Fruit fly (Drosophila melanogaster) whole organism, embryonic: ENCODE results near the gene CG14958.

Source experiments
- Asciz ChIP-seq: fragments of 200-800 bp; sonication (Bioruptor generic); optimal IDR thresholded peaks from 2 replicates; lab custom pipeline; 2017; ENCODE audit warnings: missing biosample characterization, mild to moderate bottlenecking, missing genetic modification characterization, missing genetic modification reagents
- Atf-2 ChIP-seq: fragments of 200-800 bp; sonication (Bioruptor generic); optimal IDR thresholded peaks from 2 replicates; lab custom pipeline; 2016; ENCODE audit warnings: missing biosample characterization, missing genetic modification characterization
- C15 ChIP-seq: fragments of 200-800 bp; sonication (Bioruptor generic); IDR thresholded peaks from 3 replicates; pipeline ENCODE4 v1.3.6; 2022; ENCODE audit warnings: missing biosample characterization, missing genetic modification characterization
- CG1024 ChIP-seq: fragments of 200-800 bp; sonication (Bioruptor generic); IDR thresholded peaks from 2 replicates; pipeline ENCODE4 v1.3.6; 2022; ENCODE audit warnings: missing biosample characterization, missing genetic modification characterization
- CG10267 ChIP-seq: fragments of 200-800 bp; sonication (Bioruptor generic); optimal IDR thresholded peaks from 2 replicates; lab custom pipeline; 2018; ENCODE audit warnings: missing biosample characterization, mild to moderate bottlenecking, missing genetic modification characterization, moderate library complexity
- CG10366 ChIP-seq: fragments of 200-800 bp; sonication (Bioruptor generic); IDR thresholded peaks from 2 replicates; pipeline ENCODE4 v1.3.6; 2022; ENCODE audit warnings: missing biosample characterization, missing genetic modification characterization
- CG12391 ChIP-seq: fragments of 200-800 bp; sonication (Bioruptor generic); optimal IDR thresholded peaks from 3 replicates; lab custom pipeline; 2018; ENCODE audit warnings: missing biosample characterization, mild to moderate bottlenecking, missing genetic modification characterization, moderate library complexity
- CG12769 ChIP-seq: fragments of 200-800 bp; sonication (Bioruptor generic); optimal IDR thresholded peaks from 2 replicates; lab custom pipeline; 2019; ENCODE audit warnings: missing biosample characterization, mild to moderate bottlenecking, missing genetic modification characterization, moderate library complexity
- CG13296 ChIP-seq: fragments of 200-800 bp; sonication (Bioruptor generic); optimal IDR thresholded peaks from 3 replicates; lab custom pipeline; 2018; ENCODE audit warnings: missing biosample characterization, mild to moderate bottlenecking, missing genetic modification characterization
- CG15073 ChIP-seq: fragments of 200-800 bp; sonication (Bioruptor generic); optimal IDR thresholded peaks from 2 replicates; lab custom pipeline; 2016; ENCODE audit warnings: missing biosample characterization, missing genetic modification characterization
- CG1647 ChIP-seq: fragments of 200-800 bp; sonication (Bioruptor generic); optimal IDR thresholded peaks from 3 replicates; lab custom pipeline; 2016; ENCODE audit warnings: missing biosample characterization, missing genetic modification characterization
- CG17829 ChIP-seq: fragments of 200-800 bp; optimal IDR thresholded peaks from 2 replicates; lab custom pipeline; 2019; ENCODE audit warnings: missing biosample characterization, mild to moderate bottlenecking, missing genetic modification characterization, moderate library complexity
- CG18599 ChIP-seq: fragments of 200-800 bp; sonication (Bioruptor generic); optimal IDR thresholded peaks from 3 replicates; lab custom pipeline; 2017; ENCODE audit warnings: missing biosample characterization, missing genetic modification characterization, mild to moderate bottlenecking, moderate library complexity, missing genetic modification reagents
- CG2202 ChIP-seq: fragments of 200-800 bp; sonication (Bioruptor generic); optimal IDR thresholded peaks from 2 replicates; lab custom pipeline; 2018; ENCODE audit warnings: missing biosample characterization, mild to moderate bottlenecking, missing genetic modification characterization
- CG3065 ChIP-seq: fragments of 200-800 bp; sonication (Bioruptor generic); optimal IDR thresholded peaks from 2 replicates; lab custom pipeline; 2016; ENCODE audit warnings: missing biosample characterization, missing genetic modification characterization
- CG34422 ChIP-seq: fragments of 200-800 bp; sonication (Bioruptor generic); IDR thresholded peaks from 3 replicates; pipeline ENCODE4 v1.3.6; 2022; ENCODE audit warnings: missing biosample characterization, missing genetic modification characterization
- CG6813 ChIP-seq: fragments of 200-800 bp; sonication (Bioruptor generic); optimal IDR thresholded peaks from 2 replicates; lab custom pipeline; 2017; ENCODE audit warnings: missing biosample characterization, missing genetic modification characterization, mild to moderate bottlenecking, moderate library complexity, missing genetic modification reagents
- CG8388 ChIP-seq: fragments of 200-800 bp; sonication (Bioruptor generic); optimal IDR thresholded peaks from 2 replicates; lab custom pipeline; 2019; ENCODE audit warnings: missing biosample characterization, mild to moderate bottlenecking, missing genetic modification characterization, moderate library complexity
- CTCF ChIP-seq: fragments of 200-800 bp; sonication (Bioruptor generic); optimal IDR thresholded peaks from 2 replicates; lab custom pipeline; 2017; ENCODE audit warnings: missing biosample characterization, mild to moderate bottlenecking, missing genetic modification characterization, moderate library complexity
- Chrac-16 ChIP-seq: fragments of 200-800 bp; sonication (Bioruptor generic); optimal IDR thresholded peaks from 3 replicates; lab custom pipeline; 2016; ENCODE audit warnings: missing biosample characterization, missing genetic modification characterization
- D19B ChIP-seq: fragments of 200-800 bp; sonication (Bioruptor generic); optimal IDR thresholded peaks from 2 replicates; lab custom pipeline; 2017; ENCODE audit warnings: missing biosample characterization, mild to moderate bottlenecking, missing genetic modification characterization
- Gug ChIP-seq: fragments of 200-800 bp; sonication (Bioruptor generic); IDR thresholded peaks from 4 replicates; pipeline ENCODE4 v1.3.6; 2022; ENCODE audit warnings: missing biosample characterization, missing genetic modification characterization
- HLH3B ChIP-seq: fragments of 200-800 bp; sonication (Bioruptor generic); IDR thresholded peaks from 2 replicates; pipeline ENCODE4 v1.3.6; 2022; ENCODE audit warnings: missing biosample characterization, missing genetic modification characterization
- Med ChIP-seq: fragments of 200-800 bp; sonication (Bioruptor generic); peaks from one replicate; lab custom pipeline; 2016; ENCODE audit warnings: missing biosample characterization, missing genetic modification characterization, mild to moderate bottlenecking, inconsistent platforms, moderate library complexity
- NC2β ChIP-seq: fragments of 200-800 bp; sonication (Bioruptor generic); optimal IDR thresholded peaks from 2 replicates; lab custom pipeline; 2016; ENCODE audit warnings: missing biosample characterization, missing genetic modification characterization
- Oli ChIP-seq: fragments of 200-800 bp; sonication (Bioruptor generic); optimal IDR thresholded peaks from 2 replicates; lab custom pipeline; 2018; ENCODE audit warnings: missing biosample characterization, mild to moderate bottlenecking, missing genetic modification characterization, moderate library complexity
- Side ChIP-seq: fragments of 200-800 bp; sonication (Bioruptor generic); optimal IDR thresholded peaks from 2 replicates; lab custom pipeline; 2016; ENCODE audit warnings: missing biosample characterization, missing genetic modification characterization
- al ChIP-seq: fragments of 200-800 bp; sonication (Bioruptor generic); IDR thresholded peaks from 2 replicates; pipeline ENCODE4 v1.3.6; 2022; ENCODE audit warnings: missing biosample characterization, missing genetic modification characterization
- amos ChIP-seq: fragments of 200-800 bp; sonication (Bioruptor generic); IDR thresholded peaks from 2 replicates; pipeline ENCODE4 v1.3.6; 2022; ENCODE audit warnings: missing biosample characterization, missing genetic modification characterization; ENCODE audit not compliant: partially characterized antibody
- az2 ChIP-seq: fragments of 200-800 bp; sonication (Bioruptor generic); optimal IDR thresholded peaks from 3 replicates; lab custom pipeline; 2016; ENCODE audit warnings: missing biosample characterization, missing genetic modification characterization
- bbx ChIP-seq: fragments of 200-800 bp; sonication (Bioruptor generic); IDR thresholded peaks from 2 replicates; pipeline ENCODE4 v1.3.6; 2022; ENCODE audit warnings: missing biosample characterization, missing genetic modification characterization; ENCODE audit not compliant: partially characterized antibody
- bowl ChIP-seq: fragments of 200-800 bp; sonication (Bioruptor generic); IDR thresholded peaks from 2 replicates; pipeline ENCODE4 v1.3.6; 2022; ENCODE audit warnings: missing biosample characterization, missing genetic modification characterization
- br ChIP-seq: fragments of >200 bp; optimal IDR thresholded peaks from 2 replicates; lab custom pipeline; 2017
- cg ChIP-seq: fragments of 200-800 bp; sonication (Bioruptor generic); optimal IDR thresholded peaks from 3 replicates; lab custom pipeline; 2019; ENCODE audit warnings: missing biosample characterization, mild to moderate bottlenecking, missing genetic modification characterization, moderate library complexity
- crc ChIP-seq: fragments of 200-800 bp; sonication (Bioruptor generic); optimal IDR thresholded peaks from 2 replicates; lab custom pipeline; 2016; ENCODE audit warnings: missing biosample characterization, missing genetic modification characterization
- dmrt11E ChIP-seq: fragments of 200-800 bp; sonication (Bioruptor generic); optimal IDR thresholded peaks from 3 replicates; lab custom pipeline; 2018; ENCODE audit warnings: missing biosample characterization, mild to moderate bottlenecking, missing genetic modification characterization, moderate library complexity
- dmrt99B ChIP-seq: fragments of 200-800 bp; sonication (Bioruptor generic); optimal IDR thresholded peaks from 2 replicates; lab custom pipeline; 2018; ENCODE audit warnings: missing biosample characterization, mild to moderate bottlenecking, missing genetic modification characterization, moderate library complexity
- gro ChIP-seq: fragments of 200-800 bp; sonication (Bioruptor generic); optimal IDR thresholded peaks from 2 replicates; lab custom pipeline; 2016; ENCODE audit warnings: missing biosample characterization, missing genetic modification characterization
- jigr1 ChIP-seq: fragments of 200-800 bp; sonication (Bioruptor generic); IDR thresholded peaks from 3 replicates; pipeline ENCODE4 v1.3.6; 2022; ENCODE audit warnings: missing biosample characterization, missing genetic modification characterization
- lab ChIP-seq: fragments of 200-800 bp; sonication (Bioruptor generic); optimal IDR thresholded peaks from 3 replicates; lab custom pipeline; 2017; ENCODE audit warnings: missing biosample characterization, missing genetic modification characterization, mild to moderate bottlenecking, moderate library complexity, missing genetic modification reagents
- odd ChIP-seq: fragments of 200-800 bp; sonication (Bioruptor generic); optimal IDR thresholded peaks from 2 replicates; lab custom pipeline; 2017; ENCODE audit warnings: missing biosample characterization, mild to moderate bottlenecking, missing genetic modification characterization
- otp ChIP-seq: fragments of 200-800 bp; sonication (Bioruptor generic); IDR thresholded peaks from 3 replicates; pipeline ENCODE4, ENCODE4 v1.3.6; 2022; ENCODE audit warnings: missing biosample characterization, missing genetic modification characterization
- pho ChIP-seq: fragments of 200-800 bp; sonication (Bioruptor generic); optimal IDR thresholded peaks from 2 replicates; lab custom pipeline; 2016; ENCODE audit warnings: missing biosample characterization, missing genetic modification characterization
- sens-2 ChIP-seq: fragments of 200-800 bp; sonication (Bioruptor generic); IDR thresholded peaks from 2 replicates; pipeline ENCODE4 v1.3.6; 2022; ENCODE audit warnings: missing biosample characterization, missing genetic modification characterization
- sima ChIP-seq: fragments of 200-800 bp; sonication (Bioruptor generic); optimal IDR thresholded peaks from 2 replicates; lab custom pipeline; 2016; ENCODE audit warnings: missing biosample characterization, missing genetic modification characterization
- slbo ChIP-seq: fragments of 200-800 bp; sonication (Bioruptor generic); IDR thresholded peaks from 2 replicates; pipeline ENCODE4 v1.3.6; 2022; ENCODE audit warnings: missing biosample characterization, missing genetic modification characterization
- sqz ChIP-seq: fragments of 200-800 bp; sonication (Bioruptor generic); optimal IDR thresholded peaks from 3 replicates; lab custom pipeline; 2018; ENCODE audit warnings: missing biosample characterization, mild to moderate bottlenecking, missing genetic modification characterization
- tgo ChIP-seq: fragments of 200-800 bp; sonication (Bioruptor generic); IDR thresholded peaks from 3 replicates; pipeline ENCODE4 v1.3.6; 2022; ENCODE audit warnings: missing biosample characterization, missing genetic modification characterization
- z ChIP-seq: fragments of 200-800 bp; sonication (Bioruptor generic); IDR thresholded peaks from 3 replicates; pipeline ENCODE4 v1.3.6; 2022; ENCODE audit warnings: missing biosample characterization, missing genetic modification characterization
- zf30C ChIP-seq: fragments of 200-800 bp; sonication (Bioruptor generic); optimal IDR thresholded peaks from 3 replicates; lab custom pipeline; 2018; ENCODE audit warnings: missing biosample characterization, mild to moderate bottlenecking, missing genetic modification characterization

CG14958 gene

dm6 chr3L:3222643-3223389 lies 33.0 kb downstream of the CG14958 start, which contains the start of the genes RpL28 and eIF1 (continued):
- TF ChIP-seq C15 = peak; percentile 86; the same call in 2 of the 3 replicates
- peak; percentile 84 for TF ChIP-seq gro (GFP tag; lab: Kevin White, UChicago)
- peak; percentile 81 for TF ChIP-seq Atf-2 (GFP tag; lab: Kevin White, UChicago)
- peak; percentile 78 for TF ChIP-seq amos (GFP tag; lab: Robert Waterston, UW)
- 0 out of 3 replicates have a peak, but pooled peaks have one; percentile 29 for TF ChIP-seq z (GFP tag; lab: Robert Waterston, UW)
- peak; percentile 85 for TF ChIP-seq CG17829 (tag; lab: Kevin White, UChicago)
- TF ChIP-seq lab = peak; percentile 60
- TF ChIP-seq CG2202 (tag; lab: Kevin White, UChicago) = peak; percentile 85
- peak; percentile 88 for TF ChIP-seq az2 (GFP tag; lab: Kevin White, UChicago)
- no peak for TF ChIP-seq dmrt99B (tag; lab: Kevin White, UChicago)
- peak; percentile 92 for TF ChIP-seq CG12391 (tag; lab: Kevin White, UChicago)
- TF ChIP-seq HLH3B = peak; percentile 82
- TF ChIP-seq CG1024 (GFP tag; lab: Robert Waterston, UW) = peak; percentile 84
- TF ChIP-seq crc (GFP tag; lab: Kevin White, UChicago) = peak; percentile 89
- peak; percentile 67 for TF ChIP-seq al (GFP tag; lab: Robert Waterston, UW)
- TF ChIP-seq bowl (GFP tag; lab: Robert Waterston, UW) = 0 out of 2 replicates have a peak, but pooled peaks have one; percentile 58
- TF ChIP-seq br (lab: Kevin White, UChicago) = no peak
- TF ChIP-seq CG34422 (GFP tag; lab: Robert Waterston, UW) = peak; percentile 84
- TF ChIP-seq slbo = peak; percentile 91
- peak; percentile 68 for TF ChIP-seq bbx (GFP tag; lab: Robert Waterston, UW)
- TF ChIP-seq odd = peak; percentile 95
- no peak for TF ChIP-seq CG12769
- peak; percentile 98 for TF ChIP-seq NC2β (GFP tag; lab: Kevin White, UChicago)
- TF ChIP-seq CG1647 (GFP tag; lab: Kevin White, UChicago) = peak; percentile 91
- peak; percentile 80 for TF ChIP-seq CG8388 (GFP tag; lab: Kevin White, UChicago)
- TF ChIP-seq Med = peak; percentile 99
- TF ChIP-seq dmrt11E (tag; lab: Kevin White, UChicago) = peak; percentile 87
- no peak for TF ChIP-seq cg (GFP tag; lab: Kevin White, UChicago)
- peak; percentile 13 for TF ChIP-seq Oli (tag; lab: Kevin White, UChicago)
- TF ChIP-seq Asciz (GFP tag; lab: Kevin White, UChicago) = peak; percentile 88
- TF ChIP-seq pho (GFP tag; lab: Kevin White, UChicago) = peak; percentile 88
- TF ChIP-seq Gug = peak; percentile 57
- peak; percentile 94 for TF ChIP-seq otp (GFP tag; lab: Robert Waterston, UW)
- peak; percentile 86 for TF ChIP-seq sqz (GFP tag; lab: Kevin White, UChicago)
- TF ChIP-seq Side (GFP tag; lab: Kevin White, UChicago) = peak; percentile 93
- peak; percentile 67 for TF ChIP-seq CTCF (GFP tag; lab: Kevin White, UChicago)
- TF ChIP-seq CG6813 (GFP tag; lab: Kevin White, UChicago) = peak; percentile 94
- TF ChIP-seq CG13296 = peak; percentile 91
- peak; percentile 46 for TF ChIP-seq sima (GFP tag; lab: Kevin White, UChicago)
- TF ChIP-seq CG15073 (GFP tag; lab: Kevin White, UChicago) = no peak
- peak; percentile 60; the same call in 1 of the 3 replicates for TF ChIP-seq jigr1
- TF ChIP-seq zf30C (GFP tag; lab: Kevin White, UChicago) = peak; percentile 66
- TF ChIP-seq CG3065 (GFP tag; lab: Kevin White, UChicago) = peak; percentile 87
- TF ChIP-seq Chrac-16 (GFP tag; lab: Kevin White, UChicago) = peak; percentile 80
- peak; percentile 87 for TF ChIP-seq sens-2 (GFP tag; lab: Robert Waterston, UW)
- TF ChIP-seq D19B (GFP tag; lab: Kevin White, UChicago) = peak; percentile 83
- TF ChIP-seq CG10366 = peak; percentile 87
- peak; percentile 86 for TF ChIP-seq CG10267 (tag; lab: Kevin White, UChicago)
- TF ChIP-seq CG18599 = peak; percentile 93
- peak; percentile 79 for TF ChIP-seq tgo (GFP tag; lab: Robert Waterston, UW)
